Worm (Caenorhabditis elegans): ENCODE data around the gene C09G12.5.

DNA sequence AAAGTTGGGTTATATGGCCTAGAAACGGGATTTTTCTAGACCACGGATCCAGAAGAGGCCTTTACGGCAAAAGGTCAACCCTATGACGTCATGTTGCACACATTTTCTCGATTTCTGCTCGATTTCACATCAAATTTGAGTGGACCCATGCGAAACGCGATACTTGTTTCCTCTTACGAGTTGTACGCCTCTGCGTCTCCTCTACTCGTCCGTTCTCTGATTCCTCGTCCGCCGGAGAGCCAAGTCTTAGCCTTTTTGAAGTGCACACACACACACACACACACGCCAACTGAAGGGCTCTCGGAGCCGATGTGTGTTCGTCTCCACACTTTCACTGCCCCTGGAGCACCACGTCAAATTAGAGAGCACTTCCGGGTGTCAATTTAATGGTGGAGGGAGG is 41.8 kb downstream of the C09G12.5 start:
- TF ChIP-seq dao-5 (tag; optimal IDR thresholded peaks at IDR 0.05) (no peak), him-1 (tag; optimal IDR thresholded peaks at IDR 0.05) (no peak), W03F9.2 (tag; optimal IDR thresholded peaks at IDR 0.05) (no peak)

Data from whole organism, L4/young adult.